Fruit fly (Drosophila melanogaster) whole organism, prepupa: ENCODE measurements around the gene CG18563.

ENCODE experiments used
- CG10631 ChIP-seq: fragments of 200-800 bp; sonication (Bioruptor generic); optimal IDR thresholded peaks from 2 replicates; lab custom pipeline; 2016; ENCODE audit warnings: missing biosample characterization, missing genetic modification characterization
- CG10669 ChIP-seq: fragments of 200-800 bp; sonication (Bioruptor generic); optimal IDR thresholded peaks from 3 replicates; lab custom pipeline; 2018; ENCODE audit warnings: missing biosample characterization, mild to moderate bottlenecking, missing genetic modification characterization, moderate library complexity
- CG11294 ChIP-seq: fragments of 200-800 bp; sonication (Bioruptor generic); IDR thresholded peaks from 2 replicates; pipeline ENCODE4 v1.3.6; 2022; ENCODE audit warnings: missing biosample characterization, missing genetic modification characterization
- CG11762 ChIP-seq: fragments of 200-800 bp; sonication (Bioruptor generic); optimal IDR thresholded peaks from 3 replicates; lab custom pipeline; 2016; ENCODE audit warnings: missing biosample characterization, missing genetic modification characterization; ENCODE audit not compliant: insufficient read depth
- CG11902 ChIP-seq: fragments of 200-800 bp; sonication (Bioruptor generic); optimal IDR thresholded peaks from 3 replicates; lab custom pipeline; 2016; ENCODE audit warnings: missing biosample characterization, missing genetic modification characterization
- CG15336 ChIP-seq: fragments of 200-800 bp; sonication (Bioruptor generic); IDR thresholded peaks from 2 replicates; pipeline ENCODE4 v1.3.6; 2022; ENCODE audit warnings: missing biosample characterization, missing genetic modification characterization
- CG16779 ChIP-seq: fragments of 200-800 bp; sonication (Bioruptor generic); optimal IDR thresholded peaks from 3 replicates; lab custom pipeline; 2017; ENCODE audit warnings: missing biosample characterization, mild to moderate bottlenecking, missing genetic modification characterization
- CG3032 ChIP-seq: fragments of 200-800 bp; optimal IDR thresholded peaks from 2 replicates; lab custom pipeline; 2019; ENCODE audit warnings: missing biosample characterization, mild to moderate bottlenecking, missing genetic modification characterization, moderate library complexity
- CG31627 ChIP-seq: fragments of 200-800 bp; sonication (Bioruptor generic); optimal IDR thresholded peaks from 3 replicates; lab custom pipeline; 2016; ENCODE audit warnings: missing biosample characterization, missing genetic modification characterization
- CG34406 ChIP-seq: fragments of 200-800 bp; sonication (Bioruptor generic); optimal IDR thresholded peaks from 3 replicates; lab custom pipeline; 2016; ENCODE audit warnings: missing biosample characterization, missing genetic modification characterization
- CG4318 ChIP-seq: fragments of 200-800 bp; sonication (Bioruptor generic); optimal IDR thresholded peaks from 3 replicates; lab custom pipeline; 2017; ENCODE audit warnings: missing biosample characterization, mild to moderate bottlenecking, missing genetic modification characterization
- CG6792 ChIP-seq: fragments of 200-800 bp; sonication (Bioruptor generic); optimal IDR thresholded peaks from 3 replicates; lab custom pipeline; 2016; ENCODE audit warnings: missing biosample characterization, missing genetic modification characterization
- CG6808 ChIP-seq: fragments of 200-800 bp; sonication (Bioruptor generic); optimal IDR thresholded peaks from 3 replicates; lab custom pipeline; 2017; ENCODE audit warnings: missing biosample characterization, missing genetic modification characterization, mild to moderate bottlenecking, moderate library complexity, missing genetic modification reagents
- CG6854 ChIP-seq: fragments of 200-800 bp; sonication (Bioruptor generic); optimal IDR thresholded peaks from 2 replicates; lab custom pipeline; 2017; ENCODE audit warnings: missing biosample characterization, mild to moderate bottlenecking, missing genetic modification characterization
- CG7368 ChIP-seq: fragments of 200-800 bp; sonication (Bioruptor generic); optimal IDR thresholded peaks from 3 replicates; lab custom pipeline; 2016; ENCODE audit warnings: missing biosample characterization, missing genetic modification characterization
- CG8119 ChIP-seq: fragments of 200-800 bp; sonication (Bioruptor generic); IDR thresholded peaks from 3 replicates; pipeline ENCODE4 v1.3.6; 2022; ENCODE audit warnings: missing biosample characterization, missing genetic modification characterization
- CG8319 ChIP-seq: fragments of 200-800 bp; sonication (Bioruptor generic); optimal IDR thresholded peaks from 3 replicates; lab custom pipeline; 2016; ENCODE audit warnings: missing biosample characterization, missing genetic modification characterization
- CG8632 ChIP-seq: fragments of 200-800 bp; sonication (Bioruptor generic); optimal IDR thresholded peaks from 3 replicates; lab custom pipeline; 2016; ENCODE audit warnings: missing biosample characterization, missing genetic modification characterization
- CG9139 ChIP-seq: fragments of 200-800 bp; sonication (Bioruptor generic); optimal IDR thresholded peaks from 3 replicates; lab custom pipeline; 2017; ENCODE audit warnings: missing biosample characterization, mild to moderate bottlenecking, missing genetic modification characterization
- Eip75B ChIP-seq: fragments of 200-800 bp; sonication (Bioruptor generic); optimal IDR thresholded peaks from 3 replicates; lab custom pipeline; 2016; ENCODE audit warnings: missing biosample characterization, missing genetic modification characterization
- Ets21C ChIP-seq: fragments of 200-800 bp; sonication (Bioruptor generic); optimal IDR thresholded peaks from 3 replicates; lab custom pipeline; 2016; ENCODE audit warnings: missing biosample characterization, missing genetic modification characterization
- Lpt ChIP-seq: fragments of 200-800 bp; sonication (Bioruptor generic); optimal IDR thresholded peaks from 3 replicates; lab custom pipeline; 2016; ENCODE audit warnings: missing biosample characterization, missing genetic modification characterization
- Met ChIP-seq: fragments of 200-800 bp; sonication (Bioruptor generic); optimal IDR thresholded peaks from 3 replicates; lab custom pipeline; 2016; ENCODE audit warnings: missing biosample characterization, missing genetic modification characterization
- OdsH ChIP-seq: fragments of 200-800 bp; sonication (Bioruptor generic); optimal IDR thresholded peaks from 3 replicates; lab custom pipeline; 2016; ENCODE audit warnings: missing biosample characterization, missing genetic modification characterization
- Sox102F ChIP-seq: fragments of 200-800 bp; sonication (Bioruptor generic); optimal IDR thresholded peaks from 2 replicates; lab custom pipeline; 2016; ENCODE audit warnings: missing biosample characterization, mild to moderate bottlenecking, missing genetic modification characterization
- Sox14 ChIP-seq: fragments of 200-800 bp; sonication (Bioruptor generic); optimal IDR thresholded peaks from 3 replicates; lab custom pipeline; 2016; ENCODE audit warnings: missing biosample characterization, missing genetic modification characterization
- Sox15 ChIP-seq: fragments of 200-800 bp; sonication (Bioruptor generic); optimal IDR thresholded peaks from 3 replicates; lab custom pipeline; 2016; ENCODE audit warnings: missing biosample characterization, missing genetic modification characterization
- acj6 ChIP-seq: fragments of 200-800 bp; sonication (Bioruptor generic); optimal IDR thresholded peaks from 3 replicates; lab custom pipeline; 2016; ENCODE audit warnings: missing biosample characterization, missing genetic modification characterization
- cyc ChIP-seq: fragments of 200-800 bp; sonication (Bioruptor generic); optimal IDR thresholded peaks from 3 replicates; lab custom pipeline; 2016; ENCODE audit warnings: missing biosample characterization, missing genetic modification characterization
- dac ChIP-seq: fragments of 200-800 bp; sonication (Bioruptor generic); optimal IDR thresholded peaks from 2 replicates; lab custom pipeline; 2017; ENCODE audit warnings: missing biosample characterization, mild to moderate bottlenecking, missing genetic modification characterization
- eg ChIP-seq: fragments of 200-800 bp; sonication (Bioruptor generic); IDR thresholded peaks from 3 replicates; pipeline ENCODE4 v1.3.6; 2022; ENCODE audit warnings: missing biosample characterization, missing genetic modification characterization
- esn ChIP-seq: fragments of 200-800 bp; sonication (Bioruptor generic); optimal IDR thresholded peaks from 2 replicates; lab custom pipeline; 2016; ENCODE audit warnings: missing biosample characterization, mild to moderate bottlenecking, missing genetic modification characterization, moderate library complexity
- fd59A ChIP-seq: fragments of 200-800 bp; sonication (Bioruptor generic); optimal IDR thresholded peaks from 2 replicates; lab custom pipeline; 2017; ENCODE audit warnings: missing biosample characterization, mild to moderate bottlenecking, missing genetic modification characterization, missing genetic modification reagents
- fkh ChIP-seq: fragments of 200-800 bp; sonication (Bioruptor generic); optimal IDR thresholded peaks from 3 replicates; lab custom pipeline; 2017; ENCODE audit warnings: missing biosample characterization, mild to moderate bottlenecking, missing genetic modification characterization, moderate library complexity
- net ChIP-seq: fragments of 200-800 bp; sonication (Bioruptor generic); optimal IDR thresholded peaks from 3 replicates; lab custom pipeline; 2016; ENCODE audit warnings: missing biosample characterization, missing genetic modification characterization
- pdm3 ChIP-seq: fragments of 200-800 bp; sonication (Bioruptor generic); optimal IDR thresholded peaks from 3 replicates; lab custom pipeline; 2016; ENCODE audit warnings: missing biosample characterization, missing genetic modification characterization
- salr ChIP-seq, 2 experiments: fragments of 200-800 bp; sonication (Bioruptor generic); optimal IDR thresholded peaks; 3 replicates each; lab custom pipeline; 2016 to 2018; ENCODE audit warnings: missing biosample characterization in 2 of 2, missing genetic modification characterization in 2 of 2, mild to moderate bottlenecking in 1 of 2
- svp ChIP-seq: fragments of 200-800 bp; sonication (Bioruptor generic); peaks from one replicate; lab custom pipeline; 2016; ENCODE audit warnings: missing biosample characterization, missing genetic modification characterization
- topi ChIP-seq: fragments of 200-800 bp; sonication (Bioruptor generic); optimal IDR thresholded peaks from 3 replicates; lab custom pipeline; 2016; ENCODE audit warnings: missing biosample characterization, missing genetic modification characterization
- vri ChIP-seq: fragments of 200-800 bp; sonication (Bioruptor generic); optimal IDR thresholded peaks from 3 replicates; lab custom pipeline; 2016; ENCODE audit warnings: missing biosample characterization, mild to moderate bottlenecking, missing genetic modification characterization

The CG18563 gene

dm6 chr2L:17449608-17450504 is 8.0 kb downstream of the CG18563 start, which contains the start of gene dl (continued):
- TF ChIP-seq CG6808 (peak; percentile 46), CG31627 (no peak), CG3032 (tag; lab: Kevin White, UChicago) (no peak), CG8119 (GFP tag; lab: Robert Waterston, UW) (peak; percentile 81), svp (GFP tag; lab: Kevin White, UChicago) (peak; percentile 78), eg (GFP tag; lab: Robert Waterston, UW) (peak; percentile 67; the same call in 2 of the 3 replicates), cyc (GFP tag; lab: Kevin White, UChicago) (peak; percentile 37), CG7368 (GFP tag; lab: Kevin White, UChicago) (peak; percentile 12), pdm3 (GFP tag; lab: Kevin White, UChicago) (peak; percentile 76), Sox14 (GFP tag; lab: Kevin White, UChicago) (peak; percentile 50), CG11762 (GFP tag; lab: Kevin White, UChicago) (peak; percentile 33), CG8632 (GFP tag; lab: Kevin White, UChicago) (peak; percentile 11), fd59A (no peak), Eip75B (GFP tag; lab: Kevin White, UChicago) (peak; percentile 45), Lpt (GFP tag; lab: Kevin White, UChicago) (peak; percentile 53), CG34406 (GFP tag; lab: Kevin White, UChicago) (peak; percentile 38), CG4318 (GFP tag; lab: Kevin White, UChicago) (peak; percentile 65)

dm6 chr2L:17448435-17448834 is 9.4 kb downstream of the CG18563 start:
- TF ChIP-seq Met (GFP tag; lab: Kevin White, UChicago) = no peak
- TF ChIP-seq net (GFP tag; lab: Kevin White, UChicago) = no peak
- no peak for TF ChIP-seq CG8119 (GFP tag; lab: Robert Waterston, UW)
- no peak for TF ChIP-seq OdsH
- no peak for TF ChIP-seq salr (GFP tag; optimal IDR thresholded peaks at IDR 0.05; lab: Kevin White, UChicago)
- TF ChIP-seq Ets21C (GFP tag; lab: Kevin White, UChicago) = no peak
- no peak for TF ChIP-seq topi (GFP tag; lab: Kevin White, UChicago)
- no peak for TF ChIP-seq Sox15 (GFP tag; lab: Kevin White, UChicago)
- peak; percentile 74 for TF ChIP-seq fkh (GFP tag; lab: Kevin White, UChicago)
- no peak for TF ChIP-seq CG6854 (GFP tag; lab: Kevin White, UChicago)
- no peak for TF ChIP-seq dac (GFP tag; lab: Kevin White, UChicago)
- no peak for TF ChIP-seq CG8319 (GFP tag; lab: Kevin White, UChicago)
- no peak for TF ChIP-seq esn (GFP tag; lab: Kevin White, UChicago)
- no peak for TF ChIP-seq CG10631 (GFP tag; lab: Kevin White, UChicago)
- TF ChIP-seq CG11294 (GFP tag; lab: Robert Waterston, UW) = no peak
- TF ChIP-seq CG34406 (GFP tag; lab: Kevin White, UChicago) = no peak
- TF ChIP-seq CG10669 (GFP tag; lab: Kevin White, UChicago) = no peak
- no peak for TF ChIP-seq CG8632 (GFP tag; lab: Kevin White, UChicago)
- no peak for TF ChIP-seq CG9139 (GFP tag; lab: Kevin White, UChicago)
- no peak for TF ChIP-seq CG16779 (tag; lab: Kevin White, UChicago)
- TF ChIP-seq vri (GFP tag; lab: Kevin White, UChicago) = peak; percentile 30
- TF ChIP-seq CG15336 (GFP tag; lab: Robert Waterston, UW) = 0 out of 2 replicates have a peak, but pooled peaks have one; percentile 9

dm6 chr2L:17447071-17447470 is 10.8 kb downstream of the CG18563 start:
- no peak for TF ChIP-seq cyc (GFP tag; lab: Kevin White, UChicago)
- no peak for TF ChIP-seq CG31627
- no peak for TF ChIP-seq CG8319 (GFP tag; lab: Kevin White, UChicago)
- TF ChIP-seq Met (GFP tag; lab: Kevin White, UChicago) = no peak
- no peak for TF ChIP-seq pdm3 (GFP tag; lab: Kevin White, UChicago)
- TF ChIP-seq CG11294 (GFP tag; lab: Robert Waterston, UW) = no peak
- no peak for TF ChIP-seq CG9139 (GFP tag; lab: Kevin White, UChicago)
- no peak for TF ChIP-seq CG4318 (GFP tag; lab: Kevin White, UChicago)
- TF ChIP-seq salr (GFP tag; optimal IDR thresholded peaks at IDR 0.05; lab: Kevin White, UChicago) = no peak
- TF ChIP-seq fd59A = no peak
- TF ChIP-seq CG11902 (GFP tag; lab: Kevin White, UChicago) = no peak
- TF ChIP-seq fkh (GFP tag; lab: Kevin White, UChicago) = no peak
- no peak for TF ChIP-seq Sox102F
- TF ChIP-seq acj6 (GFP tag; lab: Kevin White, UChicago) = no peak
- TF ChIP-seq CG6792 (GFP tag; lab: Kevin White, UChicago) = no peak
- no peak for TF ChIP-seq CG10669 (GFP tag; lab: Kevin White, UChicago)
